Fruit fly (Drosophila melanogaster): ENCODE results near the gene CG31955.

The CG31955 gene

DNA sequence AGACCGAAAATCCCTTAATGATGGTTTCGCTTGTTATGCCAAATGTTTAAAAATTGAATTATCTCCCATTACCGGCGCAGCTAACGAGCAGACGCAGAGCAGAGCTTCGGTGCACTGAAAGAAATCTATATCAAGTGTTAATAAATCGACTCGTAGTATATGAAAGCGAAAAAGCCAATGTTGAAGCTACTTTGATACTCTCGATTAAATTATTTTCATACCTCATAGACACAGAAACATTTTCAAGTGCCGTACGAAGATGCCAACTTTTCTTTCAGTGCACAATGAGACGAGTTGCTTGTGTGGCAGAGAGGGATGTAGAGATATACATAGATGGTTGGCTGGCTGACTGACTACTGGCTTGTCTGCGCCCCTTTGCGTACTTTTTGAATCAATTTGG lies 37.1 kb downstream of the CG31955 start (continued):
- TF ChIP-seq pan (optimal IDR thresholded peaks at IDR 0.05) (no peak), pan (GFP tag; optimal IDR thresholded peaks at IDR 0.05 in 1 of 2, IDR thresholded peaks at IDR 0.05 in 1 of 2) (no peak), Pdp1 (GFP tag; optimal IDR thresholded peaks at IDR 0.05) (peak; percentile 5), CG2889 (GFP tag; IDR thresholded peaks at IDR 0.05) (no peak), tgo (GFP tag; IDR thresholded peaks at IDR 0.05) (no peak), Hr51 (GFP tag; optimal IDR thresholded peaks at IDR 0.05) (no peak), CG4282 (GFP tag; optimal IDR thresholded peaks at IDR 0.05) (no peak), ase (GFP tag; IDR thresholded peaks at IDR 0.05) (0 out of 3 replicates have a peak, but pooled peaks have one; percentile 35), bbx (GFP tag; IDR thresholded peaks at IDR 0.05; ENCODE audit: partially characterized antibody) (no peak), tll (GFP tag; optimal IDR thresholded peaks at IDR 0.05) (no peak), maf-S (GFP tag; optimal IDR thresholded peaks at IDR 0.05) (no peak), jigr1 (GFP tag; IDR thresholded peaks at IDR 0.05) (no peak), Elba2 (GFP tag; optimal IDR thresholded peaks at IDR 0.05) (no peak), Fer1 (GFP tag; optimal IDR thresholded peaks at IDR 0.05) (no peak), CG18011 (GFP tag; optimal IDR thresholded peaks at IDR 0.05) (no peak), kni (GFP tag; optimal IDR thresholded peaks at IDR 0.05) (no peak), h (optimal IDR thresholded peaks at IDR 0.05) (no peak), sim (GFP tag; IDR thresholded peaks at IDR 0.05) (0 out of 2 replicates have a peak, but pooled peaks have one; percentile 6), E2f1 (GFP tag; IDR thresholded peaks at IDR 0.05) (peak; percentile 46; the same call in 1 of the 2 replicates), CG10959 (GFP tag; IDR thresholded peaks at IDR 0.05) (peak; percentile 55), CG14710 (tag; optimal IDR thresholded peaks at IDR 0.05) (peak; percentile 41), tx (GFP tag; optimal IDR thresholded peaks at IDR 0.05) (no peak), gem (tag; optimal IDR thresholded peaks at IDR 0.05) (peak; percentile 55), CG10543 (GFP tag; optimal IDR thresholded peaks at IDR 0.05) (no peak), pros (GFP tag; optimal IDR thresholded peaks at IDR 0.05) (no peak), Trl (optimal IDR thresholded peaks at IDR 0.05) (no peak), Trl (GFP tag; optimal IDR thresholded peaks at IDR 0.05) (no peak), her (GFP tag; optimal IDR thresholded peaks at IDR 0.05) (no peak), wor (GFP tag; IDR thresholded peaks at IDR 0.05) (no peak), CG32532 (GFP tag; IDR thresholded peaks at IDR 0.05) (no peak), CG14860 (GFP tag; IDR thresholded peaks at IDR 0.05; ENCODE audit: partially characterized antibody) (no peak), Taf1 (GFP tag; IDR thresholded peaks at IDR 0.05) (no peak), phol (tag; optimal IDR thresholded peaks at IDR 0.05) (peak; percentile 58), CG8924 (tag; optimal IDR thresholded peaks at IDR 0.05) (peak; percentile 5), disco-r (GFP tag; optimal IDR thresholded peaks at IDR 0.05) (no peak), CG17829 (tag; optimal IDR thresholded peaks at IDR 0.05) (peak; percentile 52), CG12659 (GFP tag; optimal IDR thresholded peaks at IDR 0.05) (no peak), CG10274 (GFP tag; optimal IDR thresholded peaks at IDR 0.05) (no peak), sisA (GFP tag; IDR thresholded peaks at IDR 0.05) (peak; percentile 63), onecut (GFP tag; IDR thresholded peaks at IDR 0.05) (peak; percentile 49; the same call in 1 of the 2 replicates), bsh (GFP tag; optimal IDR thresholded peaks at IDR 0.05) (peak in 1 of 2 experiments; percentile 66), otp (GFP tag; IDR thresholded peaks at IDR 0.05) (0 out of 3 replicates have a peak, but pooled peaks have one; percentile 9), CG1024 (GFP tag; IDR thresholded peaks at IDR 0.05) (peak; percentile 29; the same call in 1 of the 2 replicates), ssp (GFP tag; IDR thresholded peaks at IDR 0.05) (no peak), scrt (GFP tag; optimal IDR thresholded peaks at IDR 0.05) (no peak), HLH3B (GFP tag; IDR thresholded peaks at IDR 0.05) (0 out of 2 replicates have a peak, but pooled peaks have one; percentile 17), ro (GFP tag; IDR thresholded peaks at IDR 0.05) (no peak), CG16779 (GFP tag; IDR thresholded peaks at IDR 0.05) (no peak), zfh1 (GFP tag; IDR thresholded peaks at IDR 0.05) (peak; percentile 71), CG4617 (GFP tag; optimal IDR thresholded peaks at IDR 0.05; ENCODE audit: borderline replicate concordance) (no peak), Ptx1 (GFP tag; IDR thresholded peaks at IDR 0.05) (0 out of 2 replicates have a peak, but pooled peaks have one; percentile 14), Hmx (GFP tag; optimal IDR thresholded peaks at IDR 0.05) (no peak)

Data from whole organism, embryonic.